Worm (Caenorhabditis elegans): Measurements from ENCODE around the gene vab-19.

- TF ChIP-seq sea-1 (GFP tag; conservative IDR thresholded peaks at IDR 0.05) (no peak), ama-1 (optimal IDR thresholded peaks at IDR 0.05) (no peak), tbx-11 (GFP tag; IDR thresholded peaks at IDR 0.05) (no peak), hmg-4 (GFP tag; optimal IDR thresholded peaks at IDR 0.05) (no peak), aly-1 (tag; optimal IDR thresholded peaks at IDR 0.05) (no peak), pes-1 (GFP tag; IDR thresholded peaks at IDR 0.05) (no peak), flt-1 (GFP tag; IDR thresholded peaks at IDR 0.05) (no peak), F13C5.2 (tag; optimal IDR thresholded peaks at IDR 0.05) (no peak), ceh-13 (GFP tag; optimal IDR thresholded peaks at IDR 0.05) (no peak), hmbx-1 (tag; optimal IDR thresholded peaks at IDR 0.05) (no peak), tbx-37 (GFP tag; conservative IDR thresholded peaks at IDR 0.05) (no peak), tra-4 (tag; optimal IDR thresholded peaks at IDR 0.05) (no peak), B0310.2 (tag; optimal IDR thresholded peaks at IDR 0.05) (no peak)
These were observed 4.1 kb upstream of the vab-19 start for ce11 chrII:2438944-2439343.
